Fruit fly (Drosophila melanogaster): ENCODE measurements around the gene CCT4.
A peak's percentile ranks its signal among the peaks of the same experiment; 100 is the strongest.

Gene CCT4

dm6 chr2L:12708576-12708975 lies 15.8 kb upstream of the CCT4 start:
- TF ChIP-seq CG1603 (tag; optimal IDR thresholded peaks at IDR 0.05) (no peak), exex (tag; optimal IDR thresholded peaks at IDR 0.05) (peak; percentile 88), Pdp1 (GFP tag; optimal IDR thresholded peaks at IDR 0.05) (peak in 1 of 2 experiments; percentile 72), ssp (GFP tag; IDR thresholded peaks at IDR 0.05) (no peak), mirr (GFP tag; optimal IDR thresholded peaks at IDR 0.05) (peak; percentile 82)

dm6 chr2L:12707540-12707939 lies 14.8 kb upstream of the CCT4 start, which contains the start of the genes CG6180 and CG15484:
TSS of gene CG6180 (plus strand) at chr2L:12707661.
TSS of gene CG15484 (minus strand) at chr2L:12707711.
- TF ChIP-seq Optix (GFP tag; IDR thresholded peaks at IDR 0.05) (no peak), Drgx (GFP tag; IDR thresholded peaks at IDR 0.05) (no peak), CG10565 (GFP tag; optimal IDR thresholded peaks at IDR 0.05) (no peak), CG31224 (GFP tag; IDR thresholded peaks at IDR 0.05) (no peak), odd (GFP tag; optimal IDR thresholded peaks at IDR 0.05) (no peak), CG13287 (GFP tag; IDR thresholded peaks at IDR 0.05; ENCODE audit: partially characterized antibody) (peak; percentile 63), pros (GFP tag; optimal IDR thresholded peaks at IDR 0.05) (no peak), CG6854 (GFP tag; optimal IDR thresholded peaks at IDR 0.05) (no peak), Bgb (GFP tag; IDR thresholded peaks at IDR 0.05; ENCODE audit: partially characterized antibody) (0 out of 2 replicates have a peak, but pooled peaks have one; percentile 23), exex (tag; optimal IDR thresholded peaks at IDR 0.05) (peak; percentile 16), CG7271 (tag; optimal IDR thresholded peaks at IDR 0.05) (no peak), Myb (GFP tag; optimal IDR thresholded peaks at IDR 0.05) (peak; percentile 74), E2f2 (GFP tag; IDR thresholded peaks at IDR 0.05) (peak; percentile 81), CrebB (tag; optimal IDR thresholded peaks at IDR 0.05) (no peak), gce (GFP tag; IDR thresholded peaks at IDR 0.05) (no peak), cad (GFP tag; optimal IDR thresholded peaks at IDR 0.05) (no peak), crp (GFP tag; optimal IDR thresholded peaks at IDR 0.05) (peak in 1 of 2 experiments; percentile 16), nom (GFP tag; optimal IDR thresholded peaks at IDR 0.05) (no peak), NFAT (GFP tag; IDR thresholded peaks at IDR 0.05) (no peak), CG18011 (GFP tag; optimal IDR thresholded peaks at IDR 0.05) (peak; percentile 39), CG16813 (GFP tag; IDR thresholded peaks at IDR 0.05; ENCODE audit: partially characterized antibody) (peak; percentile 51; the same call in 1 of the 3 replicates), Ets97D (GFP tag; optimal IDR thresholded peaks at IDR 0.05) (peak; percentile 91), CG18599 (GFP tag; optimal IDR thresholded peaks at IDR 0.05) (no peak), emc (GFP tag; optimal IDR thresholded peaks at IDR 0.05) (no peak), gfzf (GFP tag; optimal IDR thresholded peaks at IDR 0.05) (peak; percentile 13), CG4617 (GFP tag; optimal IDR thresholded peaks at IDR 0.05; ENCODE audit: borderline replicate concordance) (peak; percentile 47), HLH4C (GFP tag; IDR thresholded peaks at IDR 0.05; ENCODE audit: partially characterized antibody) (peak; percentile 60), scrt (GFP tag; optimal IDR thresholded peaks at IDR 0.05) (no peak), Sry-β (GFP tag; optimal IDR thresholded peaks at IDR 0.05) (peak; percentile 23), aop (GFP tag; IDR thresholded peaks at IDR 0.05) (no peak), Rx (GFP tag; IDR thresholded peaks at IDR 0.05) (no peak), phol (tag; optimal IDR thresholded peaks at IDR 0.05) (peak; percentile 89), unc-4 (GFP tag; IDR thresholded peaks at IDR 0.05; ENCODE audit: partially characterized antibody) (peak; percentile 52; the same call in 1 of the 2 replicates), Ravus (GFP tag; IDR thresholded peaks at IDR 0.05) (no peak), CG6272 (GFP tag; IDR thresholded peaks at IDR 0.05) (no peak), ato (GFP tag; IDR thresholded peaks at IDR 0.05; ENCODE audit: partially characterized antibody) (peak; percentile 24; the same call in 1 of the 2 replicates), pzg (GFP tag; optimal IDR thresholded peaks at IDR 0.05) (peak; percentile 49), hb (GFP tag; IDR thresholded peaks at IDR 0.05; ENCODE audit: partially characterized antibody) (no peak), Ets65A (GFP tag) (no peak), Xbp1 (GFP tag; optimal IDR thresholded peaks at IDR 0.05) (no peak), HmgZ (tag; optimal IDR thresholded peaks at IDR 0.05) (no peak), hbn (GFP tag; IDR thresholded peaks at IDR 0.05; ENCODE audit: partially characterized antibody) (peak; percentile 25; the same call in 1 of the 2 replicates), Dad (GFP tag; optimal IDR thresholded peaks at IDR 0.05) (no peak), Nf-YB (GFP tag; optimal IDR thresholded peaks at IDR 0.05) (no peak)

All from whole organism, embryonic.